Worm (Caenorhabditis elegans): ENCODE results near the gene pkn-1.

Gene pkn-1

DNA sequence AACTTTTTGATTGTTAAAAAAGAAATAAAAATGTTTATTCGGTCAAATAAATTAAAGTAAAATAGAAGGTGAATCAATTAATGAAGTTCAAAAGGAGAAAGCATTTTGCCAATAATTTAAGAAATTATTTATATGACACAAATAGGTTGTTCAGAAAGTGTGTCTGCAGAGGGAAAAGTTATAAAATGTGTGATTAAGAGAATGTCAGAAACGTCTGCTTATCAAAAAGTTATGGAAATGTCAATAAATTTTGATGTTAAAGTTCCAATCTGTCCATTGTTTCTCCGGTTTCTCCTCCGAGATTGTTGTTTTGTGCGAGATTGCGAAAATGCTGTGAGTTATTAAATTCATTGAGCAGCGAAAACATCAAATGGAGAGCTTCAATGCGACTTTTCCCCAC lies 17.4 kb upstream of the pkn-1 start, which contains the start of gene rme-4 (continued):
- TF ChIP-seq dve-1 (tag; optimal IDR thresholded peaks at IDR 0.05; ENCODE audit: insufficient read depth) = peak; percentile 37

DNA sequence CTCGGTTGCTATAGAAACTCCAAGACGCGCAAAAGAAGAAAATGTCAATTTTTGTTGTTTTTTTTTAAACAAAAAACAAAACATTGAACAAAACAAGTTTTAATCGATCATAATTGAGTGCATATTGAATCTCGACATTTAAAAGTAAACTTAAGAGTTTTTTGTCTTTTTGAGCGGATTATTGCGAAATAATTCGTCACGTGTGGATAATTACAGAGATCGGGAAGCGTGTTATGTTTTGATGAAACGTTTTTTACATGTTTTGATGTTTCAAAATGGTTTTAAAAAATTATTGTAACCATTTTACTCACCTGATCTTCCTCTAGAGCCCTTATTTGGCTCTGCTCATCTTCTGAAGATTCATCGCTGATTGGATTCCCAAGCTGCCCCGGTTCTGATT lies 11.0 kb upstream of the pkn-1 start:
- no peak for TF ChIP-seq hlh-11 (tag; optimal IDR thresholded peaks at IDR 0.05)
- TF ChIP-seq F44E2.7 (GFP tag; IDR thresholded peaks at IDR 0.05) = no peak
- no peak for TF ChIP-seq zfp-2 (tag; optimal IDR thresholded peaks at IDR 0.05)
- no peak for TF ChIP-seq aly-2 (tag; optimal IDR thresholded peaks at IDR 0.05)
- TF ChIP-seq ceh-82 (tag; optimal IDR thresholded peaks at IDR 0.05) = no peak
- TF ChIP-seq T26A8.4 (GFP tag; IDR thresholded peaks at IDR 0.05) = no peak
- no peak for TF ChIP-seq ZK546.5 (tag; optimal IDR thresholded peaks at IDR 0.05)
- TF ChIP-seq ceh-32 (tag; optimal IDR thresholded peaks at IDR 0.05; ENCODE audit: poor library complexity) = no peak
- no peak for TF ChIP-seq hmg-1.1 (GFP tag; IDR thresholded peaks at IDR 0.05)
- no peak for TF ChIP-seq F26F4.8 (GFP tag; conservative IDR thresholded peaks at IDR 0.05)
- no peak for TF ChIP-seq jun-1 (tag; optimal IDR thresholded peaks at IDR 0.05)
- TF ChIP-seq fos-1 (tag; optimal IDR thresholded peaks at IDR 0.05) = no peak
- TF ChIP-seq pha-4 (GFP tag; IDR thresholded peaks at IDR 0.05) = no peak
- no peak for TF ChIP-seq pha-4 (tag; optimal IDR thresholded peaks at IDR 0.05)
- no peak for TF ChIP-seq ceh-20 (GFP tag; IDR thresholded peaks at IDR 0.05)
- TF ChIP-seq nhr-25 (tag; optimal IDR thresholded peaks at IDR 0.05; ENCODE audit: borderline replicate concordance, insufficient read depth) = no peak

ce11 chrX:10386408-10386807 lies 10.6 kb upstream of the pkn-1 start, which contains the start of gene dyf-6:
Gene dyf-6 (minus strand): TSS chrX:10386508.
- no peak for TF ChIP-seq cey-2 (tag; optimal IDR thresholded peaks at IDR 0.05; ENCODE audit: borderline replicate concordance, insufficient read depth)
- TF ChIP-seq zfp-3 (GFP tag; conservative IDR thresholded peaks at IDR 0.05) = no peak
- TF ChIP-seq aha-1 (tag) = peak; percentile 86
- no peak for TF ChIP-seq dpl-1 (GFP tag; optimal IDR thresholded peaks at IDR 0.05)
- TF ChIP-seq lim-7 (GFP tag; IDR thresholded peaks at IDR 0.05) = no peak

DNA sequence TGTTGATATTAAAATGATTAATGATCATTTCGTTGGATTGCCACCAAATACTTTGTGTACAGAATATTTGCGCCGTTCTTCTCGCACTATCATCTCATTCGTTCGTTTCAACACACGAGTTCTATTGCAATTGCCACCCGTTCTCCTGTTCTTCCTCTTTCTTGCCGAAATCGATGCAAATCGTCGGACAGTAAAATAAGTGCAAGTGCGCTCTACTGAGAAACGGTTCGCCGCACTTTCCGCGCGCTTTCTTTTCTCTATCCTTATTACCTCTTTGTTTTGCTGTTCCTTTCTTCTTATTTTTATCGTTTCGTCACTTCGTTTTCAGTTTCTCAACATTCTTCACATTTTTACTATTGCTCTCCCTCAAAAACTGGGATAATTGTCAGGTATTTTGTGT lies 5.9 kb upstream of the pkn-1 start:
- TF ChIP-seq hif-1 (tag; optimal IDR thresholded peaks at IDR 0.05) (no peak), sdz-12 (GFP tag; optimal IDR thresholded peaks at IDR 0.05) (no peak), dpl-1 (GFP tag; optimal IDR thresholded peaks at IDR 0.05) (peak; percentile 47), R02D3.7 (tag; optimal IDR thresholded peaks at IDR 0.05) (no peak), lin-39 (tag; optimal IDR thresholded peaks at IDR 0.05) (no peak), mxl-3 (GFP tag; optimal IDR thresholded peaks at IDR 0.05) (peak; percentile 76), tra-1 (GFP tag; IDR thresholded peaks at IDR 0.05) (no peak), vab-7 (GFP tag; IDR thresholded peaks at IDR 0.05) (no peak), hlh-30 (tag; optimal IDR thresholded peaks at IDR 0.05; ENCODE audit: insufficient read depth) (peak; percentile 57), Y105C5A.15 (GFP tag; IDR thresholded peaks at IDR 0.05) (no peak), D1046.2 (GFP tag; IDR thresholded peaks at IDR 0.05) (no peak), ceh-62 (tag; optimal IDR thresholded peaks at IDR 0.05) (no peak), madf-9 (GFP tag; conservative IDR thresholded peaks at IDR 0.05) (peak; percentile 49; the same call in 1 of the 2 replicates), lin-13 (GFP tag; optimal IDR thresholded peaks at IDR 0.05) (peak; percentile 8), mdl-1 (tag; optimal IDR thresholded peaks at IDR 0.05) (peak in 1 of 2 experiments; percentile 54), ceh-82 (tag; optimal IDR thresholded peaks at IDR 0.05) (no peak), dmd-6 (GFP tag; IDR thresholded peaks at IDR 0.05) (peak; percentile 29; the same call in 1 of the 2 replicates), Y75B8A.6 (GFP tag; IDR thresholded peaks at IDR 0.05) (no peak), spr-1 (tag; optimal IDR thresholded peaks at IDR 0.05) (no peak), ZK337.2 (GFP tag; IDR thresholded peaks at IDR 0.05) (no peak), snpc-4 (tag; optimal IDR thresholded peaks at IDR 0.05) (no peak), nhr-77 (tag; optimal IDR thresholded peaks at IDR 0.05) (peak; percentile 13), nhr-25 (tag; optimal IDR thresholded peaks at IDR 0.05; ENCODE audit: borderline replicate concordance, insufficient read depth) (peak; percentile 75), ctbp-1 (GFP tag; IDR thresholded peaks at IDR 0.05) (no peak), nhr-28 (tag; optimal IDR thresholded peaks at IDR 0.05) (peak; percentile 63), mxl-2 (GFP tag; conservative IDR thresholded peaks at IDR 0.05) (no peak), dve-1 (tag; optimal IDR thresholded peaks at IDR 0.05; ENCODE audit: insufficient read depth) (peak; percentile 80), hmg-1.1 (GFP tag; IDR thresholded peaks at IDR 0.05) (0 out of 2 replicates have a peak, but pooled peaks have one; percentile 16), aha-1 (tag) (peak; percentile 17), rbr-2 (tag; optimal IDR thresholded peaks at IDR 0.05) (peak; percentile 9)

Measured in whole organism, L4 larva.